Worm (Caenorhabditis elegans) whole organism, early embryonic: Measurements from ENCODE around the gene T12G3.11.
A peak's percentile ranks its signal among the peaks of the same experiment; 100 is the strongest.

Experiments used
- B0310.2 ChIP-seq: sonication (generic microtip); optimal IDR thresholded peaks from 2 replicates; lab custom pipeline; 2016; ENCODE audit warnings: mild to moderate bottlenecking, missing genetic modification characterization, missing compliant biosample characterization
- F13C5.2 ChIP-seq: sonication (generic microtip); optimal IDR thresholded peaks from 2 replicates; lab custom pipeline; 2017; ENCODE audit warnings: mild to moderate bottlenecking, missing genetic modification characterization, inconsistent platforms, missing compliant biosample characterization
- aly-1 ChIP-seq: sonication (generic microtip); optimal IDR thresholded peaks from 2 replicates; lab custom pipeline; 2016; ENCODE audit warnings: missing genetic modification characterization, missing compliant biosample characterization
- ama-1 ChIP-seq: fragments of 150-350 bp; optimal IDR thresholded peaks from 2 replicates; lab custom pipeline; 2014
- ceh-13 ChIP-seq: fragments of 200-800 bp; sonication (Bioruptor generic); optimal IDR thresholded peaks from 2 replicates; lab custom pipeline; 2018; ENCODE audit warnings: mild to moderate bottlenecking, missing genetic modification characterization, missing compliant biosample characterization
- ceh-36 ChIP-seq: sonication (generic microtip); optimal IDR thresholded peaks from 2 replicates; lab custom pipeline; 2016; ENCODE audit warnings: missing genetic modification characterization, inconsistent platforms, missing compliant biosample characterization
- ets-7 ChIP-seq: sonication (generic microtip); optimal IDR thresholded peaks from 2 replicates; lab custom pipeline; 2016; ENCODE audit warnings: missing genotype, missing genetic modification characterization, missing compliant biosample characterization
- flt-1 ChIP-seq: fragments of 200-800 bp; sonication (Bioruptor generic); IDR thresholded peaks from 2 replicates; pipeline ENCODE4 v1.3.6; 2022; ENCODE audit warnings: missing genetic modification characterization, missing compliant biosample characterization
- hmbx-1 ChIP-seq: sonication (generic microtip); optimal IDR thresholded peaks from 2 replicates; lab custom pipeline; 2016; ENCODE audit warnings: mild to moderate bottlenecking, missing genetic modification characterization, missing compliant biosample characterization
- hmg-4 ChIP-seq: fragments of 200-800 bp; sonication (Bioruptor generic); optimal IDR thresholded peaks from 2 replicates; lab custom pipeline; 2018; ENCODE audit warnings: mild to moderate bottlenecking, missing genetic modification characterization, missing compliant biosample characterization
- hnd-1 ChIP-seq: sonication (generic microtip); optimal IDR thresholded peaks from 2 replicates; lab custom pipeline; 2016; ENCODE audit warnings: missing genetic modification characterization, missing compliant biosample characterization
- pes-1 ChIP-seq: fragments of 200-800 bp; sonication (Bioruptor generic); IDR thresholded peaks from 2 replicates; pipeline ENCODE4 v1.3.6; 2022; ENCODE audit warnings: missing genetic modification reagents, missing genetic modification characterization, missing compliant biosample characterization
- scrt-1 ChIP-seq: fragments of 200-800 bp; sonication (Bioruptor generic); IDR thresholded peaks from 2 replicates; pipeline ENCODE4 v1.3.6; 2022; ENCODE audit warnings: missing genetic modification characterization, missing compliant biosample characterization
- sea-1 ChIP-seq: fragments of 200-800 bp; sonication (Bioruptor generic); conservative IDR thresholded peaks from 2 replicates; pipeline ENCODE4 v1.3.6; 2022; ENCODE audit warnings: missing genetic modification characterization, missing compliant biosample characterization
- tbx-11 ChIP-seq: fragments of 200-800 bp; sonication (Bioruptor generic); IDR thresholded peaks from 2 replicates; pipeline ENCODE4 v1.3.6; 2022; ENCODE audit warnings: missing genetic modification characterization, missing compliant biosample characterization
- tbx-37 ChIP-seq: fragments of 200-800 bp; sonication (Bioruptor generic); conservative IDR thresholded peaks from 2 replicates; pipeline ENCODE4 v1.3.6; 2022; ENCODE audit warnings: missing genetic modification reagents, missing genetic modification characterization, missing compliant biosample characterization
- tra-4 ChIP-seq: sonication (generic microtip); optimal IDR thresholded peaks from 2 replicates; lab custom pipeline; 2017; ENCODE audit warnings: missing genetic modification characterization, missing compliant biosample characterization

The T12G3.11 gene

DNA sequence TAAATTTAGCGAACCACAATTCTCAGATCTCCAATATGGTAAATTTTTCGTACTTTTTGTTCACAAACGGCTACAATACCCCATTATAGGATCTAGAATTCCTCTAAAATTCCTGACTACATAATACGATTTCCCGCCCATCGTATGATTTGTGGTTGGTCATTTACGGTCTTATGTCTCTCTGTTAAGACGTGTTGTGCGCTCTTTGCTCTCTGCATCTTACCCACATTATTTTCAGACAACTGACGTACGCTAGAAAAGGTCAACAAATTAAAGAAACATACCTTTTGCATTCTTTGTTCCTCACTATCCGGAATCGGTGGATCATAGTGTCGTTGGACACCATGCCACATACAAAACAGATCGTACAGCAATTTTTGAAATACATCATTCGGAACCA, 13.5 kb upstream of the T12G3.11 start:
- TF ChIP-seq hnd-1 (tag; lab: Kevin White, UChicago) (no peak), aly-1 (no peak), sea-1 (GFP tag; lab: Robert Waterston, UW) (no peak), F13C5.2 (tag; lab: Kevin White, UChicago) (no peak), flt-1 (GFP tag; lab: Robert Waterston, UW) (no peak), B0310.2 (tag; lab: Kevin White, UChicago) (no peak), scrt-1 (no peak), ets-7 (tag; lab: Kevin White, UChicago) (no peak)

DNA sequence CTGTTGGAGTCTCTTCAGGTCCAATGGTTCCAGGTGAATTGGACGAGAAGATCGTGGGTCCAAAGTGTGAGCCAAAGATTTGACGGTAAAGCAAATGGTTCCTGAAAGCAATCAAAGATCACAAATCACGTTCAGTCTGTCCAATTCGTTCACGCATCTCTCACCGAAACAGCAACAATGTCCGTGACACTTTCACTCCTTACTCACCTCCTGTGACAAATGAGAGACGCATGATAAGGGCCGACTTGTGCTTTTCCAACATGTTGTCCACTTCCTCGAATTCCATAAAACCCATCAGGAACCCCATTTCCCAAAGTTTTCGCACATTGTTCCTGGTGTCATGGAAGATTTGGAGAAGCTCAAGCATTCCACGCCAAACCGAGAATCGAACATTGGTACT, 10.9 kb upstream of the T12G3.11 start:
- TF ChIP-seq ets-7 (tag; lab: Kevin White, UChicago) = no peak
- no peak for TF ChIP-seq ceh-36 (tag; lab: Kevin White, UChicago)
- TF ChIP-seq aly-1 = no peak
- TF ChIP-seq ama-1 (lab: Kevin White, UChicago) = no peak
- TF ChIP-seq pes-1 = no peak
- no peak for TF ChIP-seq sea-1 (GFP tag; lab: Robert Waterston, UW)
- no peak for TF ChIP-seq scrt-1
- no peak for TF ChIP-seq flt-1 (GFP tag; lab: Robert Waterston, UW)
- no peak for TF ChIP-seq tbx-37 (GFP tag; lab: Robert Waterston, UW)
- no peak for TF ChIP-seq ceh-13 (GFP tag; lab: Kevin White, UChicago)
- no peak for TF ChIP-seq hnd-1 (tag; lab: Kevin White, UChicago)
- TF ChIP-seq B0310.2 (tag; lab: Kevin White, UChicago) = no peak
- no peak for TF ChIP-seq hmbx-1 (tag; lab: Kevin White, UChicago)

DNA sequence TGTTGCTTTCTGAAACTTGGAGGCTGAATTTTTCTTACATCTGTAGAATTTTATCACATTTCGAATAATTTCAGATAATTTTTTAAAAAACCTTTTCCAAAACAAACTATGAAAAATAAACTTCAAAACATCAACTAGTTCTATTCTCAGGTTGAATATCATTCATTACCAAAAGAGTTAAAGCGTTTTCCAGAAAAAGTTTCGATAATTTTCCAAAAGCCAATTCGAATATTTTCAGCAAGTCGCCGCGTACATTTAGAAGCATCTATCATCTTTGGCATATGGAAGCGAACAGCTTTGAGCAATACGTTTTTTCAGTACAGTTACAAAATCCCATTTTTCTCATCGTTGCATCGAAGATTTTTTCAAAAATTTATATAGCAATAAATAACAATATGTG, 7.4 kb upstream of the T12G3.11 start:
- TF ChIP-seq flt-1 (GFP tag; lab: Robert Waterston, UW) = no peak
- TF ChIP-seq tbx-11 (GFP tag; lab: Robert Waterston, UW) = no peak
- no peak for TF ChIP-seq tbx-37 (GFP tag; lab: Robert Waterston, UW)
- no peak for TF ChIP-seq B0310.2 (tag; lab: Kevin White, UChicago)
- TF ChIP-seq hmg-4 (GFP tag; lab: Kevin White, UChicago) = no peak
- no peak for TF ChIP-seq ceh-13 (GFP tag; lab: Kevin White, UChicago)
- no peak for TF ChIP-seq hmbx-1 (tag; lab: Kevin White, UChicago)
- no peak for TF ChIP-seq ets-7 (tag; lab: Kevin White, UChicago)
- no peak for TF ChIP-seq hnd-1 (tag; lab: Kevin White, UChicago)
- TF ChIP-seq F13C5.2 (tag; lab: Kevin White, UChicago) = no peak
- TF ChIP-seq pes-1 = no peak
- TF ChIP-seq aly-1 = no peak
- TF ChIP-seq scrt-1 = no peak

DNA sequence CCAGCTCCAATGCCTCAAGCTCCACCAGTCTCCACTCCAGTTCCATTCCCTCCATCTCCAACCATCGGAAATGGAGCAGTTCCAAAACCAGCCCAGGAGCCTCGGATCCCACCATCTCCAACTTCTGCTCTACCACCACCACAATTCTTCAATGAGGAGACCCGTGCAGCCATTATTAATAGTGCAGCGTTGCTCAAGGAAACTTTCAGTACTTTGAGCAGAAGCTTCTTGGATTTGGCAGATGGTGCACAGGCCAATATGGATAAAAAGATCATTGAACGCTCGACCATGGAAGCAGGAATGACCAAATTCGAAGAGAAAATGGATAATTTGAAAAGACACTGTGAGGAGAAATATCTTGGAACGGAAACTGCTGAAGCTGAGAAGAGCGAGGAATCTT, 5.8 kb upstream of the T12G3.11 start:
- TF ChIP-seq tbx-37 (GFP tag; lab: Robert Waterston, UW) (no peak), ama-1 (lab: Kevin White, UChicago) (no peak), F13C5.2 (tag; lab: Kevin White, UChicago) (no peak), sea-1 (GFP tag; lab: Robert Waterston, UW) (no peak), scrt-1 (no peak), tra-4 (no peak), B0310.2 (tag; lab: Kevin White, UChicago) (no peak), aly-1 (no peak), hmg-4 (GFP tag; lab: Kevin White, UChicago) (no peak), tbx-11 (GFP tag; lab: Robert Waterston, UW) (no peak)

DNA sequence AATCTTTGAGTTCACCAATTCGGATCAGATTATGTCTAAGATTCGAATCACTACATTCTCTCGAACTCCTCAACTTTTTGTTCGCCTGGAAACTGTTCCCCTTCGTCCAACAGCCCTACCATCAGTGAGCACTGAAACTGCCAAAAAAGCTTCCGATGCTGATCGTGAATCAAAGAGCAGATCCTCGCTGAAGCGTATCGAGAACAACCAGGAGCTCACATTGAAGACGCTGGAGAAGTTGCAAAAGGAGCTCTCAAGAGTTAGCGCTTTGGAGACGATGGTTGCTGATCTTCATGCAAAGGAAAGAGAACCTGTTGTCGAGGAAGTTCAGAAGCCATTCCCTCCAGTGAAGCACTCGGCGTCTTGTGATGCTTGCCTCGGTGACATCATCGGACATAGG, 5.2 kb upstream of the T12G3.11 start:
- TF ChIP-seq aly-1 (no peak), ets-7 (tag; lab: Kevin White, UChicago) (no peak), hmg-4 (GFP tag; lab: Kevin White, UChicago) (no peak), pes-1 (no peak), ama-1 (lab: Kevin White, UChicago) (no peak), scrt-1 (no peak), F13C5.2 (tag; lab: Kevin White, UChicago) (no peak), ceh-13 (GFP tag; lab: Kevin White, UChicago) (no peak), tbx-11 (GFP tag; lab: Robert Waterston, UW) (no peak), hnd-1 (tag; lab: Kevin White, UChicago) (no peak), sea-1 (GFP tag; lab: Robert Waterston, UW) (no peak), hmbx-1 (tag; lab: Kevin White, UChicago) (no peak), B0310.2 (tag; lab: Kevin White, UChicago) (no peak), flt-1 (GFP tag; lab: Robert Waterston, UW) (no peak), tra-4 (no peak), tbx-37 (GFP tag; lab: Robert Waterston, UW) (no peak)

DNA sequence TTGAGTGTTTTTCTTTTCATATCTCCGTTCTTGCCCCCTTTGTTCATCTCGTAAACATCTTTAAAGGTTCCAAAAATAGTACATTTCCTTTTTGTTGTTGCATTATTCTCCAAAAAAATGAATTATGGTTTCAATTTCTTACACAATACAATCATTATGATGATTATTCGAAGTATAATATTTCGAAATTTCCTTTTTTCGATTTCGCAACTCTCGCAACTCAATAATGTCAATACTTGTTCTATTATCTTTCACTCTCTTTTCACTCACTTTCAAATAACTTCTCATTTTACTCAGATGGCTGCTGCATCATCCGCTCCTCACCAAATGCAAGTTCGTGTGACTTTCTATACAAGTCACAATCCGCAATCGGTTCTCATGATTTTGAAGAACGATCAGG, 4.4 kb upstream of the T12G3.11 start, which contains the start of gene sqst-1:
Gene sqst-1, plus strand, starts transcription at position 298 of the 400 bp plus-strand sequence.
- TF ChIP-seq tbx-11 (GFP tag; lab: Robert Waterston, UW) = no peak
- no peak for TF ChIP-seq sea-1 (GFP tag; lab: Robert Waterston, UW)
- TF ChIP-seq tra-4 = no peak
- TF ChIP-seq hmg-4 (GFP tag; lab: Kevin White, UChicago) = no peak
- TF ChIP-seq ceh-13 (GFP tag; lab: Kevin White, UChicago) = no peak
- TF ChIP-seq scrt-1 = no peak
- no peak for TF ChIP-seq hmbx-1 (tag; lab: Kevin White, UChicago)
- TF ChIP-seq aly-1 = no peak
- no peak for TF ChIP-seq F13C5.2 (tag; lab: Kevin White, UChicago)
- no peak for TF ChIP-seq ama-1 (lab: Kevin White, UChicago)
- no peak for TF ChIP-seq pes-1
- TF ChIP-seq hnd-1 (tag; lab: Kevin White, UChicago) = no peak
- TF ChIP-seq ceh-36 (tag; lab: Kevin White, UChicago) = no peak
- no peak for TF ChIP-seq tbx-37 (GFP tag; lab: Robert Waterston, UW)

DNA sequence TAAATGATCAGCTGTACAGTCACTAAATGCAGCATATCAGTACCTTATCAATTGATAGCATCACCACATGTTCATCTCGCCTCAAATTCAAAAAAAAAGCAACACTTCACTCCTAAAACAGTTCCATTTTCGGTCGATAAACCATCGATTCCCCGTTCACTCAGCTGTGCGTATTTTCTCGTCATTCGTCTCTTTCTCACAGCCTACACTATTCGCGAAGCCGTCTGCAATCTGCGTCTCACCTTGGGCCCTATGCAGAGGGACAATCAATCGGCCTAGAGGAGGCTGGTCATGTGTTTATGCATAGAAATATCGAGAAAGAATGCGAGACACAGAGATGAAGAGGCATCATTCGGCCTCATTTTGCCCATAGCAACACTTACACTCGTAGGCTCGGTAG, 2.8 kb upstream of the T12G3.11 start:
- no peak for TF ChIP-seq hmbx-1 (tag; lab: Kevin White, UChicago)
- no peak for TF ChIP-seq ceh-13 (GFP tag; lab: Kevin White, UChicago)
- no peak for TF ChIP-seq ceh-36 (tag; lab: Kevin White, UChicago)
- TF ChIP-seq scrt-1 = no peak
- peak; percentile 67 for TF ChIP-seq F13C5.2 (tag; lab: Kevin White, UChicago)
- peak; percentile 78 for TF ChIP-seq hmg-4 (GFP tag; lab: Kevin White, UChicago)
- no peak for TF ChIP-seq tbx-11 (GFP tag; lab: Robert Waterston, UW)
